Worm (Caenorhabditis elegans) whole organism, L2 larva: Measurements from ENCODE around the gene F48G7.7.

Experiments used
- ZK546.5 ChIP-seq: sonication (generic microtip); optimal IDR thresholded peaks from 2 replicates; lab custom pipeline; 2017; ENCODE audit warnings: missing biosample characterization, missing genetic modification characterization
- ceh-16 ChIP-seq: fragments of 150-350 bp; optimal IDR thresholded peaks from 2 replicates; lab custom pipeline; 2014; ENCODE audit warnings: missing biosample characterization, missing genetic modification characterization
- ceh-82 ChIP-seq: fragments of 150-350 bp; optimal IDR thresholded peaks from 2 replicates; lab custom pipeline; 2014; ENCODE audit warnings: missing biosample characterization, missing genetic modification characterization
- elt-1 ChIP-seq: fragments of 150-350 bp; optimal IDR thresholded peaks from 2 replicates; lab custom pipeline; 2014; ENCODE audit warnings: missing biosample characterization, missing genetic modification characterization
- mab-5 ChIP-seq: fragments of 150-350 bp; optimal IDR thresholded peaks from 2 replicates; lab custom pipeline; 2014; ENCODE audit warnings: missing biosample characterization, missing genetic modification characterization
- nhr-11 ChIP-seq: fragments of 150-350 bp; optimal IDR thresholded peaks from 2 replicates; lab custom pipeline; 2014; ENCODE audit warnings: missing biosample characterization, missing genetic modification characterization
- nhr-129 ChIP-seq: fragments of 150-350 bp; optimal IDR thresholded peaks from 2 replicates; lab custom pipeline; 2014; ENCODE audit warnings: missing biosample characterization, missing genetic modification characterization
- nhr-237 ChIP-seq: fragments of 150-350 bp; optimal IDR thresholded peaks from 2 replicates; lab custom pipeline; 2014; ENCODE audit warnings: missing biosample characterization, missing genetic modification characterization
- peb-1 ChIP-seq: fragments of 150-350 bp; optimal IDR thresholded peaks from 2 replicates; lab custom pipeline; 2014; ENCODE audit warnings: missing biosample characterization, missing genetic modification characterization
- sma-3 ChIP-seq: sonication (generic microtip); optimal IDR thresholded peaks from 2 replicates; lab custom pipeline; 2016; ENCODE audit warnings: missing genetic modification reagents, missing genetic modification characterization, missing compliant biosample characterization
- snpc-4 ChIP-seq: fragments of 150-350 bp; optimal IDR thresholded peaks from 2 replicates; lab custom pipeline; 2014; ENCODE audit warnings: missing biosample characterization, missing genetic modification characterization
- unc-39 ChIP-seq: fragments of 150-350 bp; optimal IDR thresholded peaks from 2 replicates; lab custom pipeline; 2014; ENCODE audit warnings: missing biosample characterization, missing genetic modification characterization
- unc-62 ChIP-seq: fragments of 150-350 bp; optimal IDR thresholded peaks from 2 replicates; lab custom pipeline; 2014; ENCODE audit warnings: missing biosample characterization, missing genetic modification reagents, missing genetic modification characterization
- ztf-11 ChIP-seq: sonication (generic microtip); optimal IDR thresholded peaks from 2 replicates; lab custom pipeline; 2017; ENCODE audit warnings: missing biosample characterization, missing genetic modification characterization

ce11 chrV:596923-597322 lies 29.3 kb downstream of the F48G7.7 start:
- TF ChIP-seq elt-1 (tag; lab: Kevin White, UChicago) (peak; percentile 29), ztf-11 (tag; lab: Kevin White, UChicago) (no peak), ZK546.5 (tag; lab: Kevin White, UChicago) (no peak), ceh-82 (tag; lab: Kevin White, UChicago) (no peak), nhr-11 (tag; lab: Kevin White, UChicago) (no peak), mab-5 (tag; lab: Kevin White, UChicago) (no peak), snpc-4 (tag; lab: Kevin White, UChicago) (no peak), nhr-237 (tag; lab: Kevin White, UChicago) (no peak), sma-3 (no peak), peb-1 (tag; lab: Kevin White, UChicago) (no peak), ceh-16 (tag; lab: Kevin White, UChicago) (peak; percentile 83), unc-62 (GFP tag; lab: Kevin White, UChicago) (no peak), unc-39 (tag; lab: Kevin White, UChicago) (no peak), nhr-129 (tag; lab: Kevin White, UChicago) (no peak)
